Fruit fly (Drosophila melanogaster): Measurements from ENCODE around the gene GstT4.

The GstT4 gene

dm6 chrX:13370306-13370705, 34.2 kb upstream of the GstT4 start, which contains the start of gene CG1640:
CG1640 (plus strand) TSS chrX:13370606.
- TF ChIP-seq EcR (GFP tag; optimal IDR thresholded peaks at IDR 0.05): no peak
- no peak for TF ChIP-seq CG9948 (tag; optimal IDR thresholded peaks at IDR 0.05)
- TF ChIP-seq D1 (tag; optimal IDR thresholded peaks at IDR 0.05): no peak
- no peak for TF ChIP-seq CG8159 (tag; optimal IDR thresholded peaks at IDR 0.05)
- no peak for TF ChIP-seq CG15710 (tag; optimal IDR thresholded peaks at IDR 0.05)
- no peak for TF ChIP-seq CG34367 (tag; optimal IDR thresholded peaks at IDR 0.05)
- TF ChIP-seq Snoo (tag; optimal IDR thresholded peaks at IDR 0.05): no peak
- TF ChIP-seq CG10348 (GFP tag; IDR thresholded peaks at IDR 0.05): no peak
- no peak for TF ChIP-seq Pif1A (GFP tag; optimal IDR thresholded peaks at IDR 0.05)
- no peak for TF ChIP-seq gl (tag; optimal IDR thresholded peaks at IDR 0.05)
- no peak for TF ChIP-seq rn (GFP tag; IDR thresholded peaks at IDR 0.05)
- TF ChIP-seq Pif1B (GFP tag; optimal IDR thresholded peaks at IDR 0.05): no peak
- no peak for TF ChIP-seq CG17806 (tag; optimal IDR thresholded peaks at IDR 0.05)
- no peak for TF ChIP-seq CG13204 (GFP tag; optimal IDR thresholded peaks at IDR 0.05)
- TF ChIP-seq CG32121 (GFP tag; IDR thresholded peaks at IDR 0.05): no peak
- TF ChIP-seq CG8301 (tag; optimal IDR thresholded peaks at IDR 0.05): no peak
- TF ChIP-seq fd96Ca (GFP tag; IDR thresholded peaks at IDR 0.05): no peak
- no peak for TF ChIP-seq CG14655 (GFP tag; optimal IDR thresholded peaks at IDR 0.05)
- no peak for TF ChIP-seq Ets98B (GFP tag; IDR thresholded peaks at IDR 0.05)

DNA sequence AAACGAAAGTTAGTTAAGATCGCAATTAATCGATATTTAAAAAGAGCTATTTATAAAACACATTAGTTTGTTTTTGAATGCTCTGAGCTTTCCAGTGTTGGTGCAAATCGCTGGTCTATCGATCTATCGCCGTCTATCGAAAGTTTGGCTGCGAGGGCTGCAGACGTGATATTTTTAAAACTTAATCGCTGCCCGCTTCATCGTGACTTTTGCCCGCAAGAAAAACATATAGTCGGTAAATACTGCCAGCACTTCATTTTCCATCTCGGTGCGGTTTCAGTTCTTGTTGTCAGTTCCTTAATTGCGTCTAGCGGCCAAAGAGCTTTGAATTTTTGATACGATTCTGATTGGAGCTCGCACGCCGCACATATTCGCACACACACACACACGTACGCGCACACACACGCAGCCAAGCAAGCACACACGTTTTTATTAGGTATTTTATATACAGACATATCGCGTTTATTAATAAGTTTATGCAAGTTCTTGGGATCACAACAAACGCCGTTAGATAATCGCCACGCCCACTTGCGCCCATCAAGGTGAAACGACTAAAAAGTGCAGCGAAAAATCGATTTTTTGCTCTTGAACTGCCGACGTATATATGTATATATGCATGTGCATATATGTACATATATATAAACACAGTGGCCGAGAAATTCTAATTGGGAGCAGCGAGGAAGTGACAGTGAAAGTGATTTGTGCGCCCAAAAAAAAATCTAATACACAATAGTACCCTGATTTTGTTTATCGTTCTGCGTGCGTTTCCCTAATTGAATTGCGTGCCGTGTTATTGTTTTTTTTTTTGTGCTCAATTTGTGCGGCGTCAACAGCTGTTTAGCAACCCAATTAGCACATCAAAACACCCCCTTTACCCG, 33.5 kb upstream of the GstT4 start:
- no peak for TF ChIP-seq CG12605 (GFP tag; IDR thresholded peaks at IDR 0.05)
- TF ChIP-seq Pif1B (GFP tag; optimal IDR thresholded peaks at IDR 0.05): no peak
- no peak for TF ChIP-seq EcR (GFP tag; optimal IDR thresholded peaks at IDR 0.05)
- peak; percentile 17; the same call in 1 of the 2 replicates for TF ChIP-seq Ets98B (GFP tag; IDR thresholded peaks at IDR 0.05)
- TF ChIP-seq D1 (tag; optimal IDR thresholded peaks at IDR 0.05): no peak
- TF ChIP-seq fd96Ca (GFP tag; IDR thresholded peaks at IDR 0.05): no peak
- peak; percentile 54; the same call in 2 of the 3 replicates for TF ChIP-seq CG4496 (GFP tag; IDR thresholded peaks at IDR 0.05)
- TF ChIP-seq CG32121 (GFP tag; IDR thresholded peaks at IDR 0.05): peak; percentile 28; the same call in 1 of the 2 replicates
- TF ChIP-seq CG15710 (tag; optimal IDR thresholded peaks at IDR 0.05): no peak
- no peak for TF ChIP-seq CG8159 (tag; optimal IDR thresholded peaks at IDR 0.05)

DNA sequence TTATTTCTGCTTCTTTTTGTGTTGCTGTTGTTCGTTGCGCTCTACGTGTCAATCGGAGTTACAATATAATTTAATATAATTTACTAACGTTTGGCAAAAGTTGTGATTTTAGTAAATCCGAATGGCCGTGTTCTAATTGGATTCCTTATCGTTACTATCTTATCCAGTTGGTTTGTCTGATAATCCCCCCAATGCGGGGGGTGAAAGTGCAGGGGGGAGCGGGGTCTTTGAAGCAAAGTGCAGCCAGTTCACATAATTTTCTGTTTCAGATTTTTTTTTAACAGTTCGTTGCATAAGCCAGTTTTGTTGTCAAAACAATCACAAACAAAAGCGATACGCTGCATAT, 32.9 kb upstream of the GstT4 start:
- TF ChIP-seq CG17806 (tag; optimal IDR thresholded peaks at IDR 0.05) (no peak), CG12605 (GFP tag; IDR thresholded peaks at IDR 0.05) (no peak), CG15710 (tag; optimal IDR thresholded peaks at IDR 0.05) (no peak), CG34367 (tag; optimal IDR thresholded peaks at IDR 0.05) (no peak), Snoo (tag; optimal IDR thresholded peaks at IDR 0.05) (no peak), CG9948 (tag; optimal IDR thresholded peaks at IDR 0.05) (no peak), Pif1B (GFP tag; optimal IDR thresholded peaks at IDR 0.05) (no peak), D1 (tag; optimal IDR thresholded peaks at IDR 0.05) (no peak), Ets98B (GFP tag; IDR thresholded peaks at IDR 0.05) (no peak)

DNA sequence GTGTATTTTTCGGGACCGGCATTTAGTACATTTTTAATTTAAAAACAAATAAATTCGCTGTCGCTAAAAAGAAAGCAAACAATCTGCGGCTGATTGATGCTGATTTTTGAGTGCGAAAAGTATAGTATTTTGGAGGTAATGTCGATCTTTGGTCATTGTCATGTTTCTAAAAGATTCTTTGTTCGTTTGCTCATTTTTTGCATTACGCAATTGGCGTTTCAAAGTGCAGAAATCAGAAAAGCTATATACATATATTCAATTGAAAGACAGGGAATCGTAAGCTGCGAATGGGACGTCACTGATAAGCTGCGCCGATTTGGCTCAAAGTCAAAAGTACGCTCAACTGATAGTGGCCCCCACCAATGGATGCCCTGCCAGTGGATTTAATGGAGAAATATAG, 32.0 kb upstream of the GstT4 start:
- TF ChIP-seq CG10348 (GFP tag; IDR thresholded peaks at IDR 0.05) (no peak), CG12605 (GFP tag; IDR thresholded peaks at IDR 0.05) (0 out of 2 replicates have a peak, but pooled peaks have one; percentile 19), gl (tag; optimal IDR thresholded peaks at IDR 0.05) (no peak), Ets98B (GFP tag; IDR thresholded peaks at IDR 0.05) (no peak)

DNA sequence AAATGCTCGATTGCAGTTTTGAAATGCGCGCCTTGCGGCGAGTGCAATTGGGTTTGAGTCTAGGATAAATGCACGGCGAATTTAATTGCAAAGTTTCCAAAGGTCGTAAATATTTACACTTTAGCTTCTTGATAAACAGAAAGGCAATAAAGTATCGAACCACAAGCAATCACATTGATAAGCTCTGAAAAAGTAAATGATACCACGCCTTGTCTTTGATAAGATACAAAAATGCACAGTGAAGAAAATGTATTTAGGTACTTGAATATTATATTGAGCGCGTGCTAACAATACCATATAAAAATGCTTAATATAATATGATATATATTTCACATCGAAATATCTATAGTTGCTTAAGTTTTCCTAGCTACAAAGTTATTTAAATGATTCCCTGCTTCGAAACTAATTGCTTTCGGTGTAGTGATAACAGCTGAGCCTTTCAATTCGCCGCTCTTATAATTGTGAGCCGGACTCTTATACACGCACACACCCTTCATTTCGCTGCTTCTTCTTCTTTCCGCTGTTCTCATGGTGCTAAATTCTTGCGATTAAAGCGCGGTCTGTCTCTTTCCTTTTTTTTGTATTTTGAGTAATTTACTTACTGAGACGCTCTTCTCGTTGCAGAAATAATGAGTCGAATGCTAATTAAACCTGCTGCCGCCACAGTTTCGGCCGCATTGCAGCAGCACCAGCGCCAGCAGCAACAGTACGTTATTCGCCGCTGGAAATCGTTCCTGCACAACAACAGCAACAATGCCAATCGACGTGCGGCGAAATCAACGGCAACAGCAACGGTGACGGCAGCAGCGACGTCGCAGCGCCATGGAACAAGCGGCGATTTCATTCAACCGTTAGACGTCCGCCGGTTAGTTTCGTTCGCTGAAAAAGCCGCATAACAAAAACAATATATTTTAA, 31.1 kb upstream of the GstT4 start:
- peak; percentile 54 for TF ChIP-seq D1 (tag; optimal IDR thresholded peaks at IDR 0.05)
- peak; percentile 89 for TF ChIP-seq CG8159 (tag; optimal IDR thresholded peaks at IDR 0.05)
- TF ChIP-seq CG9948 (tag; optimal IDR thresholded peaks at IDR 0.05): peak; percentile 85
- TF ChIP-seq CG34367 (tag; optimal IDR thresholded peaks at IDR 0.05): peak; percentile 79
- no peak for TF ChIP-seq CG10348 (GFP tag; IDR thresholded peaks at IDR 0.05)
- peak; percentile 81 for TF ChIP-seq Pif1B (GFP tag; optimal IDR thresholded peaks at IDR 0.05)
- peak; percentile 4 for TF ChIP-seq EcR (GFP tag; optimal IDR thresholded peaks at IDR 0.05)
- 0 out of 3 replicates have a peak, but pooled peaks have one; percentile 53 for TF ChIP-seq fd96Ca (GFP tag; IDR thresholded peaks at IDR 0.05)
- TF ChIP-seq CG12605 (GFP tag; IDR thresholded peaks at IDR 0.05): peak; percentile 87
- TF ChIP-seq CG15710 (tag; optimal IDR thresholded peaks at IDR 0.05): peak; percentile 85
- peak; percentile 78 for TF ChIP-seq CG32121 (GFP tag; IDR thresholded peaks at IDR 0.05)
- TF ChIP-seq Snoo (tag; optimal IDR thresholded peaks at IDR 0.05): peak; percentile 83
- peak; percentile 84 for TF ChIP-seq CG17806 (tag; optimal IDR thresholded peaks at IDR 0.05)
- peak; percentile 85 for TF ChIP-seq CG4496 (GFP tag; IDR thresholded peaks at IDR 0.05)
- TF ChIP-seq Pif1A (GFP tag; optimal IDR thresholded peaks at IDR 0.05): peak; percentile 67
- TF ChIP-seq gl (tag; optimal IDR thresholded peaks at IDR 0.05): peak; percentile 54
- peak; percentile 82 for TF ChIP-seq CG14655 (GFP tag; optimal IDR thresholded peaks at IDR 0.05)
- TF ChIP-seq CG8301 (tag; optimal IDR thresholded peaks at IDR 0.05): peak; percentile 84
- peak; percentile 79 for TF ChIP-seq Ets98B (GFP tag; IDR thresholded peaks at IDR 0.05)
- peak; percentile 47; the same call in 1 of the 2 replicates for TF ChIP-seq rn (GFP tag; IDR thresholded peaks at IDR 0.05)
- peak; percentile 59 for TF ChIP-seq CG13204 (GFP tag; optimal IDR thresholded peaks at IDR 0.05)
